Worm (Caenorhabditis elegans): ENCODE results near the gene sucg-1.

DNA sequence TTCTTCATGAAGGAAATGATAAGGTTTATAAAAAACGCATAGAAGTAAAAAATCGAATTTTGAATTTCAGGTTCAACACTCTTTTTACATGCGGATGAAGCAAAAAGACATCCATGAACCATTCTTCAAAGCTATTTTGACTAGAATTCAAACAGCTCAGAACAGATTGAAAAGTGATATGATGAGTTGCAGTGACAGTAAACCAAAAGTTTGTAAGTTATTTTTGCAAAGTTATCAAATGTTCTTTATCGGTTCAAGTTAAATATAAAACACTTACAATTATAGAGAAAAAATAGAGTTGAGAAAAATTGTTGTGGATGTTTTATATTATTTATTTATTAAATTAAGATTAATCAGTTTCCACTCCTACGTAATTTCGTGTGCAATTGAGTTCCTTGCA, 36.3 kb upstream of the sucg-1 start:
- TF ChIP-seq T23F11.4 (GFP tag; optimal IDR thresholded peaks at IDR 0.05) (no peak), ama-1 (optimal IDR thresholded peaks at IDR 0.05) (no peak), nfya-1 (tag; optimal IDR thresholded peaks at IDR 0.05) (no peak), pha-4 (tag; optimal IDR thresholded peaks at IDR 0.05) (no peak), pqm-1 (tag; optimal IDR thresholded peaks at IDR 0.05) (no peak), fkh-10 (GFP tag; optimal IDR thresholded peaks at IDR 0.05) (no peak), elt-4 (tag; optimal IDR thresholded peaks at IDR 0.05) (no peak), ceh-34 (tag; optimal IDR thresholded peaks at IDR 0.05) (no peak), unc-42 (tag; optimal IDR thresholded peaks at IDR 0.05) (no peak), tbx-7 (tag; optimal IDR thresholded peaks at IDR 0.05) (no peak), ceh-31 (tag; optimal IDR thresholded peaks at IDR 0.05) (no peak)
